Fruit fly (Drosophila melanogaster): Measurements from ENCODE around the gene exd.

The exd gene

DNA sequence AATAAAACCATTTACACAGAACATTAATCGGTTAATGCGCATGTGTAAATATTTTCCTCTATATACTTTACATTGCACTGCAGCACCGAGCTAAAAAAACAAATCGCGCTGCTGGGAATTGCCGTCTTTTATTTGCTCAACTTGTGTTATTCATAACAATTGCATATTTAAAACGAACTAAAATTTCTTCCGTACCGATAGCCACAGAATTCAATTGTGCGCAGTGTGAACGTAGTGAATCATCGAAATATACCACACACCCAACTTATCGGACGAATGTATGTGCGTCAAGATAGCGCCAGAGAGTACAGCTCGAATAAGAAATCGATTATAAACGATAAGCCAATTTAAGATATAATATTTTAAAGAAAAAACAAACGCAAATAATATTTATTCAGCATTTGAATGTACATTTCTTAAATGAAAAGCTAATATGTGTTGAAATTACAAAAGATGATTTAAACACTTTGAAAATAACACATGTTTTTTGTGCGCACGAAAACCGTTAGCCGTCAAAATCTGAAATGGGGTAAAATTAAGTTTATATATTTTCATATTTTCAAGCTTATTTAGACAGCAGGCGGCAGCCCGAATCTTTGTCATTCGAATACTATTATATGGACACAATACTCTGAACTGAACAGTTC is 13.4 kb downstream of the exd start, which contains the start of the genes vap and CG12698:
vap (minus strand) TSS at position 262 of the 647 bp plus-strand sequence.
CG12698 (plus strand) TSS at position 597 of the 647 bp plus-strand sequence.
- TF ChIP-seq CG17801 (GFP tag; optimal IDR thresholded peaks at IDR 0.05; ENCODE audit: partially characterized antibody) = no peak

DNA sequence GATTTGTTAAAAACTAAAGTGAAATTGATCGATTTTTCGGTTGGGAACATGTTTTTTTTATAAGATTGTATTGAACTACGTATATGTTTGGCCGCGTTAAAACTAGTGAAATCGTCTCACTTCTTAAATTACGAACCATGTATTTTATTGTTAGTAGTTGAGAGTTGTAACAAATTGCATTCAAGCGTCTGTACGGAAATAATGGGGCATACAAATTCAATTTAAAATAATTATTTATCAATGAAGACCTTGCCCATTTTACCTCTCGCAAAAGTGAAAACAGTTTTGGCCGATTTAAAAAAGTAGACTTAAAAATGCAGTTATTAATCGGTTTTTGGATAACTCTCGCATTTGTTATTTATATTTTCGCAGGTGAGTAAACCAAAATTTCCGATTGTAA is 16.5 kb downstream of the exd start, which contains the start of gene Muc14A:
Muc14A (plus strand) TSS at position 301 of the 400 bp plus-strand sequence.
- TF ChIP-seq CG17801 (GFP tag; optimal IDR thresholded peaks at IDR 0.05; ENCODE audit: partially characterized antibody) = no peak
